Fruit fly (Drosophila melanogaster) Kc167 (cell line): ENCODE results near the gene CG14606.

Experiments
- insv ChIP-seq: fragments of >200 bp; optimal IDR thresholded peaks from 3 replicates; lab custom pipeline; 2018; ENCODE audit warnings: missing external identifiers
- psq ChIP-seq: fragments of >200 bp; optimal IDR thresholded peaks from 2 replicates; lab custom pipeline; 2017; ENCODE audit warnings: missing external identifiers
- ttk ChIP-seq: sonication (Bioruptor generic); optimal IDR thresholded peaks from 2 replicates; lab custom pipeline; 2017; ENCODE audit warnings: missing external identifiers

DNA sequence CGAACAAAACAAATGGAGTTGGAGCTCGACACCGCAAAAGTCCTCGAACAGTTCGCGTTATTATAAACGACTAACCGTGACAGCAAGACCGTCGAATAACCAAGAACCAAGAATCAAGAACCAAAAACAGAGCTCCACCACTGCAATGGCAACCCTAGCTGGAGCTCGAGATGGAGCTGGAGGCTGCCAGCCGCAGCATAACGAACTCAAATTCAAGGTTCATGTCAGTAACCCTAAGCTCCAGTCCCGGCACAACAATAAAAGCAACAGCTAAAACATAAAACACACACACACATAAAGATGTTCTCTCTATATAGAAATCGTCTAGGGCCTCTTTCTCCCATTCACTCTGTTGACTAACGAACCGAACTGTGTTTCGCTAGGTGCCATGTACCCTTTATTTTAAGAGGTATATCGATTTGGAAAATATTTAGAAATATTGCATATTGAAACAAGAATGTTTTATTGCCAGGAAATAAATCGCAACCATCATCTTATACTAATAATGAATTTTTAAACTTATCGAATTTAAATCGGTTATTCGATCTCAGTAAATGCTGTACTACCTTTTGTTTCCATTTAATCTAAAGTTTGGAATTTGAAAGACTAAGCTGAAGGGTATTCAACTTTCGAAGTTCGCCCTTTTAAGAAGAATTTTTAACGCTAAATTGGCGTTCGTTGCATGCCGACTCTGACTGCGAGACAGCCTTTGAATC is 45.3 kb downstream of the CG14606 start:
- no peak for TF ChIP-seq insv (lab: Kevin White, UChicago)
- TF ChIP-seq psq (lab: Kevin White, UChicago), result no peak
- no peak for TF ChIP-seq ttk (lab: Kevin White, UChicago)
